Worm (Caenorhabditis elegans) whole organism, L4/young adult: ENCODE measurements around the gene enri-2.
"Not testable (repeated sequence)": the region's sequence is repeated elsewhere in the genome, so short reads cannot be mapped to it uniquely, and the experiment has no call there.

Source experiments
- W03F9.2 ChIP-seq: fragments of 150-350 bp; optimal IDR thresholded peaks from 2 replicates; lab custom pipeline; 2014; ENCODE audit warnings: missing biosample characterization, missing genetic modification characterization
- dao-5 ChIP-seq: sonication (generic microtip); optimal IDR thresholded peaks from 2 replicates; lab custom pipeline; 2016; ENCODE audit warnings: missing genotype, missing genetic modification characterization, moderate library complexity, missing compliant biosample characterization
- him-1 ChIP-seq: sonication (generic microtip); optimal IDR thresholded peaks from 2 replicates; lab custom pipeline; 2016; ENCODE audit warnings: missing genotype, missing genetic modification reagents, missing genetic modification characterization, missing compliant biosample characterization

Gene enri-2

DNA sequence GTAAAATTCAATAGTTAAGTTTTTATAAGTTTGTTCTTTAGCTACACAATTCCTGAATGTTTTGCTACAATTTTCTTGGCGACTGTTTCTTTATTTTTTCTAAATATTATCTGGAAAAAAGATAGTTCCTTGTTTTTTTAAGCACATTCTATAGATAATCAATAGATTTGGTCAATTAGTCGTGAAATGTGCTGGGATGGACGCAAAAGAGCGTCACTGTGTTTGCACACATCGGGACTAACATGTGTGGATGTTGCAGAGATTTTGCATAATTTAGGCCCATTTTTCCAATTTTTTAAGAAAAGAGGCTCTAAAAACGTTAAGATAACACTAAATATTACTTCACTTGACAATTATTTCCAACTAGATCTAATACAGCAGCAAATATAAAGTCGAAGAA is 32.2 kb upstream of the enri-2 start:
- TF ChIP-seq him-1 = no peak
- no peak for TF ChIP-seq W03F9.2 (tag; lab: Kevin White, UChicago)
- TF ChIP-seq dao-5 = no peak

DNA sequence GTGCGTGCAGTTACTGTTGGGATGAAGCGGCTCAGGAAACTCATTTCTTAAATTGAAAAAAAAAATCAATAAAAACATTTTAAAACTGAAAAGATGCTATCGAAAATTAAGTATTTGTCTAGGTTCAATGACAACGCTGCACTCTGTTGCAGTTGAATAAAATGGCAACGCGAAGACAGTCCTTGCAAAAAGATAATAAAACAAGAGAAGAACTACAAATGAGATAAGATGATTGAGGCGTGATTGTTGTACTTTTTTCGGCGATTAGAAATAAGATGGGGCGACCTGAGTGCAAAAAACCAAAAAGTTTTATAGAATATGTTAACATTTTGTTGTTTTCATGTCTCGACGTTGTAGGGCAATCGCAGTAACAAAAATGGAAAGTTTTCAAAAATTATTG is 30.6 kb upstream of the enri-2 start, which contains the start of gene gcsh-1:
Gene gcsh-1 (minus strand): TSS at position 46 of the 400 bp plus-strand sequence.
- TF ChIP-seq dao-5 (no peak), W03F9.2 (tag; lab: Kevin White, UChicago) (no peak), him-1 (no peak)

DNA sequence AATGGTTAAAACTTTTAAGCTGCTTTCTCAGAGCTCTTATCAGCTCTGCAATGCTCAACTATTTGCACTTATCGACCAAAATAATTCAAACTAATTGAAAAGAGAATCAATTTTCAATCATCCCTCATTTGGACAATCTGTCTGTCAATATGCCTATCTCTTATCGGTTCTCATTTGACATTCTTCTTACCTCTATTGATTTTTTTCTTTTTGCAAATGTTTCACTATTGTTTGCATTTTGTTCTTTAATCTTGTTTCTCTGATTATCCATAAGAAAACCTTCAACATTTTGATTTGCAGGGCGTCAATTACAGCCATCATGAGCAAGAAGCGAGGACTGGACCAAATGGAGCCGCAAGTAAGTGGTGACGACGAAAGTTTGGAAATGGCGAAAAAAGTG is 29.1 kb upstream of the enri-2 start, which contains the start of gene D1025.10:
Gene D1025.10 (plus strand): TSS at position 301 of the 400 bp plus-strand sequence.
- TF ChIP-seq him-1 = no peak
- TF ChIP-seq W03F9.2 (tag; lab: Kevin White, UChicago) = no peak
- no peak for TF ChIP-seq dao-5

- no peak for TF ChIP-seq dao-5
- no peak for TF ChIP-seq him-1
- TF ChIP-seq W03F9.2 (tag; lab: Kevin White, UChicago) = no peak
Measured at ce11 chrX:14517842-14518241, 27.8 kb upstream of the enri-2 start.

DNA sequence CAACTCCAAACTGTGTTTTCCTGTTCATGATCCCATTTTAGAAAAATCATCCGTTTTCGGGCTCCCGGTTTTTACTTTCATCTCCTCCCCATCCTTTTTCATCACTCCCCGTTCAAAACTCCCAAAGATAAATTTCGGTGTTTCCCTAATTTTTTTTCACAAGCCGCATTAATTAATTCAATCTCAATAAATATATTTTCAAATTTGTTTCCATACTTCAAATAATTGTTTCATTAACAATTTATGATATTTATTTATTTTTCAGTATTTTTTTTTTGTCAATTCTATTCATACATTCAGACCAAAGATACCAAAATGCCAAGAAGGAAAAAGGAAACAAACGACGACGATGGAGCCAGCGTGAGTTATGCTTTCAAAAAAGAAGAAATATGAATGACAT is 25.2 kb upstream of the enri-2 start, which contains the start of gene D1025.1:
Gene D1025.1 (plus strand): TSS at position 301 of the 400 bp plus-strand sequence.
- TF ChIP-seq him-1 (no peak), dao-5 (no peak), W03F9.2 (tag; lab: Kevin White, UChicago) (no peak)

DNA sequence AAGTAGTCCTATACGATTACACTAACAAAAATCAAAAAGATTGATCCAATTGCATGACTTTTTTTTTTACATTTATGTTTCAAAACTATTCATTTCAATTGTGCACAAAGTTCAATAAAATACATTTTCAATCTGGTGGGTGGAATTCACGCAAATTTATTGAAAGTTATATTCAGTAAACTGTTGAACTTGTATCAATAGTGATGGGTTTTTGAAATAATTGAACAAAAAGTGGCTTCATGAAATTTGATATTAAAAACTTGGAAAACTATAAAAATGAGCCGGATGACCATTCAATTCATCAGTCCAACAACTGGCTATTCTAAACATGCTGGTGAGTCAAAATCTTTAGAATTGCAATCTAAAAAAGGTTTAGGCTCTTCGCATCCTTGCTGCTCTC is 22.4 kb upstream of the enri-2 start, which contains the start of gene nspc-16:
Gene nspc-16 (plus strand): TSS at position 301 of the 400 bp plus-strand sequence.
- TF ChIP-seq W03F9.2 (tag; lab: Kevin White, UChicago) (no peak), dao-5 (no peak), him-1 (no peak)

- not testable (repeated sequence) for TF ChIP-seq W03F9.2 (tag; lab: Kevin White, UChicago); dao-5; him-1
Measured at ce11 chrX:14525081-14525324, 20.6 kb upstream of the enri-2 start, which contains the start of gene nspc-17. TSS of gene nspc-17 (minus strand) at chrX:14525181.

- TF ChIP-seq him-1 (peak; percentile 99), W03F9.2 (tag; lab: Kevin White, UChicago) (peak; percentile 98), dao-5 (peak; percentile 87)
Measured at ce11 chrX:14525325-14526305, 20.0 kb upstream of the enri-2 start.

DNA sequence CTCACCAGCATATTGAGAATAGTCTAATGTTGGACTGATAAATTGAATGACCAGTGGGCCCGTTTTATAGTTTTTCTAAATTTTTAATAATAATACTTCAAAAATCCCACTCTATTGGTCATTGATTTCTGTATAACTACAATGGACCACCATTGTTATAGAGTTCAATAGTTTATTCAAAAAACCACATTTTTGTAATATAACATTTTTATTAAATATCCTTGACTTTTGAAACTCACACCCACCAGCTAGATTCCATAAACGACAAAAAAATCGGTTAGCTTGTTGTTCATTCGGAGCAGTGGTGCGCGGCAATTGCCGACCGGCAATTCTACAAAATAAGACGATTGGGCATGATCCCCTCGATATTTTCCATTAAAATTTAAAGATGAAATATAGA is 18.1 kb upstream of the enri-2 start, which contains the start of gene nspc-18:
Gene nspc-18 (minus strand): TSS at position 101 of the 400 bp plus-strand sequence.
- TF ChIP-seq dao-5 (no peak), W03F9.2 (tag; lab: Kevin White, UChicago) (no peak), him-1 (no peak)

- TF ChIP-seq him-1; dao-5; W03F9.2 (tag; lab: Kevin White, UChicago): not testable (repeated sequence)
Measured at ce11 chrX:14528399-14528798, 17.2 kb upstream of the enri-2 start, which contains the start of gene nspc-19. TSS of gene nspc-19 (plus strand) at chrX:14528699.

- TF ChIP-seq dao-5 = no peak
- no peak for TF ChIP-seq him-1
- TF ChIP-seq W03F9.2 (tag; lab: Kevin White, UChicago) = no peak
Measured at ce11 chrX:14530107-14530506, 15.5 kb upstream of the enri-2 start, which contains the start of gene nspc-20. TSS of gene nspc-20 (minus strand) at chrX:14530207.

ce11 chrX:14534117-14534516 is 11.5 kb upstream of the enri-2 start, which contains the start of gene T24C2.5:
TSS of gene T24C2.5 (plus strand) at chrX:14534417.
- no peak for TF ChIP-seq W03F9.2 (tag; lab: Kevin White, UChicago)
- TF ChIP-seq dao-5 = no peak
- no peak for TF ChIP-seq him-1

DNA sequence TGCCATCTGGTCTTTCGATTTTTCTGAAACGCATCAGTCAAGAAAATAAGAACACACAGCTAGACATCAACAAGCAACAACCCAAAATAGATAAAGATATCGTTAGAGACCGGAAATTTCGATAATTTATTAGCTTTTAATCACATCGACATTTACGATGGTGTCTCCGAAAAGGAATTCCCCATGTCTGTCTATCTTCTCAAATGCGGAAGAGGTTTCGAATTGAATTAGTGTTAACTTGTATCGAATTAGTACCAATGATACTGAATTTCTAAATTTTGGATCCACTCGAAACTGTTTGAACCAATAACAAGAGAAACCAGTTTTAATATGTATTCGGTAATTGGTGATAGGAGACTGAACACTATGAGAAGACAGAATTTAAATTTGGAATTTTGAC is 11.0 kb upstream of the enri-2 start:
- TF ChIP-seq him-1 = no peak
- TF ChIP-seq dao-5 = no peak
- no peak for TF ChIP-seq W03F9.2 (tag; lab: Kevin White, UChicago)

ce11 chrX:14535913-14536312 is 9.7 kb upstream of the enri-2 start:
- TF ChIP-seq him-1 (no peak), dao-5 (no peak), W03F9.2 (tag; lab: Kevin White, UChicago) (no peak)

ce11 chrX:14537625-14538024 is 8.0 kb upstream of the enri-2 start:
- TF ChIP-seq dao-5 = no peak
- no peak for TF ChIP-seq him-1
- TF ChIP-seq W03F9.2 (tag; lab: Kevin White, UChicago) = no peak
